Worm (Caenorhabditis elegans): ENCODE measurements around the gene C18C4.7.

- TF ChIP-seq nhr-76 (tag; optimal IDR thresholded peaks at IDR 0.05) (no peak), elt-1 (tag; optimal IDR thresholded peaks at IDR 0.05; ENCODE audit: borderline replicate concordance, insufficient read depth) (no peak), pha-4 (tag; optimal IDR thresholded peaks at IDR 0.05) (no peak), ztf-11 (tag; optimal IDR thresholded peaks at IDR 0.05) (no peak), unc-120 (tag; optimal IDR thresholded peaks at IDR 0.05; ENCODE audit: poor library complexity, severe bottlenecking) (no peak), mep-1 (tag; optimal IDR thresholded peaks at IDR 0.05) (no peak), snpc-4 (tag; optimal IDR thresholded peaks at IDR 0.05) (no peak), unc-62 (GFP tag; optimal IDR thresholded peaks at IDR 0.05) (no peak), M03D4.4 (tag; optimal IDR thresholded peaks at IDR 0.05) (no peak), nhr-237 (tag; optimal IDR thresholded peaks at IDR 0.05) (no peak), sptf-1 (tag; optimal IDR thresholded peaks at IDR 0.05) (no peak), ceh-43 (GFP tag; optimal IDR thresholded peaks at IDR 0.05) (no peak), lin-13 (tag; optimal IDR thresholded peaks at IDR 0.05) (no peak)
These were observed 15.8 kb upstream of the C18C4.7 start for ce11 chrV:5582860-5583259.

Data from whole organism, mixed stage, embryonic.